Worm (Caenorhabditis elegans) whole organism, midembryonic: ENCODE results near the gene scpl-4.

Experiments used
- T22C8.4 ChIP-seq: fragments of 200-800 bp; sonication (Bioruptor generic); IDR thresholded peaks from 2 replicates; pipeline ENCODE4 v1.3.6; 2022; ENCODE audit warnings: missing genetic modification characterization, missing compliant biosample characterization
- cog-1 ChIP-seq: sonication (generic microtip); optimal IDR thresholded peaks from 2 replicates; lab custom pipeline; 2016; ENCODE audit warnings: missing genetic modification characterization, missing compliant biosample characterization
- flt-1 ChIP-seq: fragments of 200-800 bp; sonication (Bioruptor generic); IDR thresholded peaks from 2 replicates; pipeline ENCODE4 v1.3.6; 2022; ENCODE audit warnings: missing genetic modification characterization, missing compliant biosample characterization
- klf-2 ChIP-seq: fragments of 200-800 bp; sonication (Bioruptor generic); conservative IDR thresholded peaks from 2 replicates; pipeline ENCODE4 v1.3.6; 2022; ENCODE audit warnings: missing genetic modification reagents, missing genetic modification characterization, missing compliant biosample characterization
- med-1 ChIP-seq: sonication (generic microtip); optimal IDR thresholded peaks from 2 replicates; lab custom pipeline; 2017; ENCODE audit warnings: missing genetic modification characterization, mild to moderate bottlenecking, missing compliant biosample characterization, antibody characterized with exemption, missing genetic modification reagents; ENCODE audit not compliant: insufficient read depth
- ref-1 ChIP-seq: fragments of 200-800 bp; sonication (Bioruptor generic); conservative IDR thresholded peaks from 2 replicates; pipeline ENCODE4 v1.3.6; 2022; ENCODE audit warnings: missing genetic modification reagents, missing genetic modification characterization, missing compliant biosample characterization
- tab-1 ChIP-seq: fragments of 200-800 bp; sonication (Bioruptor generic); IDR thresholded peaks from 2 replicates; pipeline ENCODE4 v1.3.6; 2022; ENCODE audit warnings: missing genetic modification characterization, missing compliant biosample characterization
- ztf-23 ChIP-seq: fragments of 200-800 bp; sonication (Bioruptor generic); IDR thresholded peaks from 2 replicates; pipeline ENCODE4 v1.3.6; 2022; ENCODE audit warnings: missing genetic modification reagents, missing genetic modification characterization, missing compliant biosample characterization
- ztf-29 ChIP-seq: fragments of 200-800 bp; sonication (Bioruptor generic); IDR thresholded peaks from 2 replicates; pipeline ENCODE4 v1.3.6; 2022; ENCODE audit warnings: missing genetic modification reagents, missing genetic modification characterization, missing compliant biosample characterization

Gene scpl-4

ce11 chrV:10615496-10615895 lies 16.6 kb downstream of the scpl-4 start, which contains the start of gene H09F14.1:
TSS of gene H09F14.1 (minus strand) at chrV:10615596.
- TF ChIP-seq klf-2, result no peak
- no peak for TF ChIP-seq T22C8.4 (GFP tag; lab: Robert Waterston, UW)
- no peak for TF ChIP-seq cog-1 (tag; lab: Kevin White, UChicago)
- no peak for TF ChIP-seq ref-1 (GFP tag; lab: Robert Waterston, UW)
- no peak for TF ChIP-seq tab-1 (GFP tag; lab: Robert Waterston, UW)
- TF ChIP-seq ztf-29 (GFP tag; lab: Robert Waterston, UW), result no peak

ce11 chrV:10630497-10630896 lies 31.6 kb downstream of the scpl-4 start:
- TF ChIP-seq flt-1 (GFP tag; lab: Robert Waterston, UW) (no peak), cog-1 (tag; lab: Kevin White, UChicago) (no peak), ztf-23 (GFP tag; lab: Robert Waterston, UW) (no peak), tab-1 (GFP tag; lab: Robert Waterston, UW) (no peak), ref-1 (GFP tag; lab: Robert Waterston, UW) (no peak), T22C8.4 (GFP tag; lab: Robert Waterston, UW) (no peak), ztf-29 (GFP tag; lab: Robert Waterston, UW) (no peak), med-1 (GFP tag; lab: Kevin White, UChicago) (no peak), klf-2 (no peak)

- TF ChIP-seq flt-1 (GFP tag; lab: Robert Waterston, UW) (no peak), tab-1 (GFP tag; lab: Robert Waterston, UW) (no peak), klf-2 (no peak), med-1 (GFP tag; lab: Kevin White, UChicago) (no peak), ztf-29 (GFP tag; lab: Robert Waterston, UW) (no peak), T22C8.4 (GFP tag; lab: Robert Waterston, UW) (no peak), ztf-23 (GFP tag; lab: Robert Waterston, UW) (no peak), cog-1 (tag; lab: Kevin White, UChicago) (no peak), ref-1 (GFP tag; lab: Robert Waterston, UW) (no peak)
These were observed 33.9 kb downstream of the scpl-4 start, which contains the start of gene mab-23 for ce11 chrV:10632758-10633157. TSS of gene mab-23 (plus strand) at chrV:10633058.

- TF ChIP-seq ztf-29 (GFP tag; lab: Robert Waterston, UW), result no peak
- no peak for TF ChIP-seq T22C8.4 (GFP tag; lab: Robert Waterston, UW)
- TF ChIP-seq med-1 (GFP tag; lab: Kevin White, UChicago), result no peak
- TF ChIP-seq ztf-23 (GFP tag; lab: Robert Waterston, UW), result no peak
- no peak for TF ChIP-seq klf-2
- no peak for TF ChIP-seq cog-1 (tag; lab: Kevin White, UChicago)
- TF ChIP-seq tab-1 (GFP tag; lab: Robert Waterston, UW), result no peak
- TF ChIP-seq ref-1 (GFP tag; lab: Robert Waterston, UW), result no peak
- no peak for TF ChIP-seq flt-1 (GFP tag; lab: Robert Waterston, UW)
These were observed 36.8 kb downstream of the scpl-4 start, which contains the start of gene kvs-2 for ce11 chrV:10635722-10636121. TSS of gene kvs-2 (plus strand) at chrV:10636022.

- TF ChIP-seq med-1 (GFP tag; lab: Kevin White, UChicago) (no peak), flt-1 (GFP tag; lab: Robert Waterston, UW) (no peak), ztf-23 (GFP tag; lab: Robert Waterston, UW) (no peak)
These were observed 42.1 kb downstream of the scpl-4 start for ce11 chrV:10640977-10641376.

- TF ChIP-seq ztf-29 (GFP tag; lab: Robert Waterston, UW), result no peak
- no peak for TF ChIP-seq T22C8.4 (GFP tag; lab: Robert Waterston, UW)
- no peak for TF ChIP-seq med-1 (GFP tag; lab: Kevin White, UChicago)
- no peak for TF ChIP-seq tab-1 (GFP tag; lab: Robert Waterston, UW)
- TF ChIP-seq ref-1 (GFP tag; lab: Robert Waterston, UW), result no peak
- no peak for TF ChIP-seq ztf-23 (GFP tag; lab: Robert Waterston, UW)
- TF ChIP-seq cog-1 (tag; lab: Kevin White, UChicago), result no peak
- no peak for TF ChIP-seq klf-2
- TF ChIP-seq flt-1 (GFP tag; lab: Robert Waterston, UW), result no peak
These were observed 48.2 kb downstream of the scpl-4 start, which contains the start of the genes C32C4.3 and C32C4.16 for ce11 chrV:10647043-10647611. TSS of gene C32C4.3 (minus strand) at chrV:10647143. TSS of gene C32C4.16 (plus strand) at chrV:10647561.

- TF ChIP-seq cog-1 (tag; lab: Kevin White, UChicago) (no peak), ztf-29 (GFP tag; lab: Robert Waterston, UW) (no peak), flt-1 (GFP tag; lab: Robert Waterston, UW) (no peak), med-1 (GFP tag; lab: Kevin White, UChicago) (no peak), ref-1 (GFP tag; lab: Robert Waterston, UW) (no peak), ztf-23 (GFP tag; lab: Robert Waterston, UW) (no peak), tab-1 (GFP tag; lab: Robert Waterston, UW) (no peak), T22C8.4 (GFP tag; lab: Robert Waterston, UW) (no peak), klf-2 (no peak)
These were observed 49.2 kb downstream of the scpl-4 start, which contains the start of gene aqp-6 for ce11 chrV:10648146-10648545. TSS of gene aqp-6 (plus strand) at chrV:10648446.
